ENCODE assay signal across 3 worm cellular contexts in the genomic region with DNA sequence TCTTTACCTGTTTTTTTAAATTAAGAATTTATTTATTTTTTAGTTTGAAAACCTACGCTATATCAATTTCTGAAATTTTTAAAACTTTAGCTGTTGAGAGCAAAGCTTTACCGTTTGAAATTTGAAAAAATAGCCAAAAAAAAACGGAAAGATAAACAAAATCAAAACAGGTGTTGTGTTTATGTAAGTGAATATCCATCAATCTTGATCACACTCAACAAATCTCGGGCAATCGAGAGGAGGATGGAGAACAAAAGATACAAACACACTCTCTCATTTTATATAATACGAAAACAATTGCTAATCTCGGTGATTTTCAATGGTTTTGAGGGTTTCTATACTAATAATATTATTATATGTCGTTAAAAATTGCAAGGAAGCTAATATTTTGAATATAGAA.
TF ChIP-seq lines count a peak whose summit lies in the region.

No protein-coding gene starts in this region.

TF ChIP-seq in whole organism, L1 larva, 84 proteins besides CTCF, POLR2A, EP300 and RAD21:
- TF ChIP-seq mef-2 (tag; optimal IDR thresholded peaks at IDR 0.05; lab: Kevin White, UChicago) (no peak), lin-39 (tag; optimal IDR thresholded peaks at IDR 0.05; lab: Kevin White, UChicago) (peak; percentile 20), lin-14 (GFP tag; optimal IDR thresholded peaks at IDR 0.05; lab: Kevin White, UChicago) (no peak), dsc-1 (tag; optimal IDR thresholded peaks at IDR 0.05; lab: Kevin White, UChicago) (peak; percentile 61), blmp-1 (tag; optimal IDR thresholded peaks at IDR 0.05; lab: Kevin White, UChicago) (peak; percentile 15)

TF ChIP-seq in whole organism, late embryonic, 69 proteins besides CTCF, POLR2A, EP300 and RAD21:
- TF ChIP-seq unc-55 (GFP tag; optimal IDR thresholded peaks at IDR 0.05; lab: Kevin White, UChicago) (peak; percentile 68), gmeb-2 (tag; optimal IDR thresholded peaks at IDR 0.05; lab: Kevin White, UChicago) (no peak)

TF ChIP-seq in whole organism, mixed stage, embryonic, 35 proteins besides CTCF, POLR2A, EP300 and RAD21:
- TF ChIP-seq drap-1 (GFP tag; optimal IDR thresholded peaks at IDR 0.05; lab: Kevin White, UChicago) (no peak), mab-5 (tag; optimal IDR thresholded peaks at IDR 0.05; lab: Kevin White, UChicago) (no peak), unc-62 (GFP tag; optimal IDR thresholded peaks at IDR 0.05; lab: Kevin White, UChicago) (peak; percentile 47), unc-120 (tag; optimal IDR thresholded peaks at IDR 0.05; lab: Kevin White, UChicago; ENCODE audit: poor library complexity, severe bottlenecking) (no peak), tbx-8 (GFP tag; optimal IDR thresholded peaks at IDR 0.05; lab: Kevin White, UChicago) (no peak)
